Worm (Caenorhabditis elegans): Measurements from ENCODE around the gene str-165.

The str-165 gene

ce11 chrV:13787948-13788681, 42.8 kb upstream of the str-165 start:
- TF ChIP-seq crh-2 (tag; optimal IDR thresholded peaks at IDR 0.05) (peak; percentile 10), sem-4 (tag; optimal IDR thresholded peaks at IDR 0.05) (peak; percentile 23), unc-62 (GFP tag; optimal IDR thresholded peaks at IDR 0.05) (no peak), F13H6.1 (tag; optimal IDR thresholded peaks at IDR 0.05) (peak; percentile 19), nhr-25 (tag; optimal IDR thresholded peaks at IDR 0.05) (peak; percentile 65), fos-1 (tag; optimal IDR thresholded peaks at IDR 0.05) (peak; percentile 9), nhr-129 (tag; optimal IDR thresholded peaks at IDR 0.05) (peak; percentile 50), sma-9 (GFP tag; optimal IDR thresholded peaks at IDR 0.05) (peak; percentile 67), sma-9 (tag; optimal IDR thresholded peaks at IDR 0.05) (no peak), blmp-1 (tag; optimal IDR thresholded peaks at IDR 0.05; ENCODE audit: insufficient read depth) (peak; percentile 6), snpc-4 (tag; optimal IDR thresholded peaks at IDR 0.05) (no peak), nhr-21 (tag; optimal IDR thresholded peaks at IDR 0.05) (peak; percentile 39)

ce11 chrV:13789362-13789761, 41.6 kb upstream of the str-165 start:
- peak; percentile 88 for TF ChIP-seq ztf-4 (tag; optimal IDR thresholded peaks at IDR 0.05)
- TF ChIP-seq sma-3 (GFP tag; optimal IDR thresholded peaks at IDR 0.05) = peak; percentile 58
- TF ChIP-seq nhr-12 (tag; optimal IDR thresholded peaks at IDR 0.05) = no peak
- no peak for TF ChIP-seq elt-1 (tag; optimal IDR thresholded peaks at IDR 0.05)
- peak; percentile 44 to 87 for TF ChIP-seq lsy-2 (tag; optimal IDR thresholded peaks at IDR 0.05)
- no peak for TF ChIP-seq nhr-23 (tag; optimal IDR thresholded peaks at IDR 0.05)
- peak; percentile 88 for TF ChIP-seq sma-9 (GFP tag; optimal IDR thresholded peaks at IDR 0.05)
- no peak for TF ChIP-seq sma-9 (tag; optimal IDR thresholded peaks at IDR 0.05)
- TF ChIP-seq nhr-25 (tag; optimal IDR thresholded peaks at IDR 0.05) = peak; percentile 74
- TF ChIP-seq nhr-129 (tag; optimal IDR thresholded peaks at IDR 0.05) = peak; percentile 97
- no peak for TF ChIP-seq lin-39 (tag; optimal IDR thresholded peaks at IDR 0.05)
- no peak for TF ChIP-seq R02D3.7 (tag; optimal IDR thresholded peaks at IDR 0.05)
- TF ChIP-seq egl-27 (tag; optimal IDR thresholded peaks at IDR 0.05) = peak; percentile 61
- TF ChIP-seq ceh-16 (tag; optimal IDR thresholded peaks at IDR 0.05) = peak; percentile 23
- no peak for TF ChIP-seq elt-3 (tag; optimal IDR thresholded peaks at IDR 0.05)
- peak; percentile 49 for TF ChIP-seq Y55F3AM.14 (GFP tag; optimal IDR thresholded peaks at IDR 0.05)
- peak; percentile 88 for TF ChIP-seq fos-1 (tag; optimal IDR thresholded peaks at IDR 0.05)
- no peak for TF ChIP-seq ZK546.5 (tag; optimal IDR thresholded peaks at IDR 0.05)
- peak; percentile 72 for TF ChIP-seq zag-1 (tag; optimal IDR thresholded peaks at IDR 0.05)
- no peak for TF ChIP-seq aly-2 (tag; optimal IDR thresholded peaks at IDR 0.05)
- TF ChIP-seq unc-55 (GFP tag; optimal IDR thresholded peaks at IDR 0.05) = peak; percentile 96
- no peak for TF ChIP-seq ceh-82 (tag; optimal IDR thresholded peaks at IDR 0.05)
- no peak for TF ChIP-seq nhr-237 (tag; optimal IDR thresholded peaks at IDR 0.05)
- peak; percentile 87 for TF ChIP-seq crh-2 (tag; optimal IDR thresholded peaks at IDR 0.05)
- TF ChIP-seq mbf-1 (tag; optimal IDR thresholded peaks at IDR 0.05) = no peak
- TF ChIP-seq unc-62 (GFP tag; optimal IDR thresholded peaks at IDR 0.05) = no peak
- TF ChIP-seq snpc-4 (tag; optimal IDR thresholded peaks at IDR 0.05) = peak; percentile 81
- peak; percentile 93 for TF ChIP-seq F13H6.1 (tag; optimal IDR thresholded peaks at IDR 0.05)
- TF ChIP-seq alr-1 (tag; optimal IDR thresholded peaks at IDR 0.05) = peak; percentile 70
- peak; percentile 90 for TF ChIP-seq lin-13 (GFP tag; optimal IDR thresholded peaks at IDR 0.05)
- TF ChIP-seq nhr-21 (tag; optimal IDR thresholded peaks at IDR 0.05) = peak; percentile 74
- TF ChIP-seq sem-4 (tag; optimal IDR thresholded peaks at IDR 0.05) = peak; percentile 56
- peak; percentile 70 for TF ChIP-seq mab-5 (tag; optimal IDR thresholded peaks at IDR 0.05)
- TF ChIP-seq mdl-1 (tag; optimal IDR thresholded peaks at IDR 0.05) = peak; percentile 71 to 80
- no peak for TF ChIP-seq ztf-1 (GFP tag; conservative IDR thresholded peaks at IDR 0.05)
- peak; percentile 92 for TF ChIP-seq C34F6.9 (tag; optimal IDR thresholded peaks at IDR 0.05)
- no peak for TF ChIP-seq peb-1 (tag; optimal IDR thresholded peaks at IDR 0.05)
- no peak for TF ChIP-seq ztf-11 (tag; optimal IDR thresholded peaks at IDR 0.05)
- no peak for TF ChIP-seq dmd-4 (tag; optimal IDR thresholded peaks at IDR 0.05)
- TF ChIP-seq ama-1 (optimal IDR thresholded peaks at IDR 0.05) = peak; percentile 67
- peak; percentile 78 for TF ChIP-seq lin-11 (tag; optimal IDR thresholded peaks at IDR 0.05)
- TF ChIP-seq skn-1 (tag; optimal IDR thresholded peaks at IDR 0.05) = peak; percentile 69
- no peak for TF ChIP-seq unc-39 (tag; optimal IDR thresholded peaks at IDR 0.05)
- peak; percentile 68 for TF ChIP-seq gmeb-1 (tag; optimal IDR thresholded peaks at IDR 0.05)
- no peak for TF ChIP-seq nhr-11 (tag; optimal IDR thresholded peaks at IDR 0.05)
- TF ChIP-seq nhr-77 (tag; optimal IDR thresholded peaks at IDR 0.05) = no peak
- no peak for TF ChIP-seq nhr-10 (tag; optimal IDR thresholded peaks at IDR 0.05)
- peak; percentile 41 for TF ChIP-seq blmp-1 (tag; optimal IDR thresholded peaks at IDR 0.05; ENCODE audit: insufficient read depth)
- no peak for TF ChIP-seq nhr-6 (tag; optimal IDR thresholded peaks at IDR 0.05)

All from whole organism, L2 larva.